Worm (Caenorhabditis elegans): ENCODE results near the gene D1014.2.

Gene D1014.2

ce11 chrV:8178279-8178678, 34.6 kb downstream of the D1014.2 start:
- no peak for TF ChIP-seq W03F9.2 (tag; optimal IDR thresholded peaks at IDR 0.05)
- TF ChIP-seq dao-5 (tag; optimal IDR thresholded peaks at IDR 0.05): no peak
- TF ChIP-seq him-1 (tag; optimal IDR thresholded peaks at IDR 0.05): no peak

ce11 chrV:8178914-8179542, 35.3 kb downstream of the D1014.2 start, which contains the start of gene srp-7:
TSS of gene srp-7 (plus strand) at chrV:8179126.
- TF ChIP-seq W03F9.2 (tag; optimal IDR thresholded peaks at IDR 0.05) (no peak), dao-5 (tag; optimal IDR thresholded peaks at IDR 0.05) (no peak), him-1 (tag; optimal IDR thresholded peaks at IDR 0.05) (no peak)

- no peak for TF ChIP-seq dao-5 (tag; optimal IDR thresholded peaks at IDR 0.05)
- no peak for TF ChIP-seq him-1 (tag; optimal IDR thresholded peaks at IDR 0.05)
- TF ChIP-seq W03F9.2 (tag; optimal IDR thresholded peaks at IDR 0.05): no peak
Measured at ce11 chrV:8183384-8183783, 39.7 kb downstream of the D1014.2 start, which contains the start of gene srp-8. TSS of gene srp-8 (plus strand) at chrV:8183684.

ce11 chrV:8185737-8186136, 42.0 kb downstream of the D1014.2 start, which contains the start of gene F20D6.2:
TSS of gene F20D6.2 (plus strand) at chrV:8186037.
- TF ChIP-seq dao-5 (tag; optimal IDR thresholded peaks at IDR 0.05) (no peak), W03F9.2 (tag; optimal IDR thresholded peaks at IDR 0.05) (no peak), him-1 (tag; optimal IDR thresholded peaks at IDR 0.05) (no peak)

ce11 chrV:8188421-8188820, 44.7 kb downstream of the D1014.2 start, which contains the start of gene F20D6.15:
TSS of gene F20D6.15 (minus strand) at chrV:8188467.
- TF ChIP-seq dao-5 (tag; optimal IDR thresholded peaks at IDR 0.05): no peak
- TF ChIP-seq W03F9.2 (tag; optimal IDR thresholded peaks at IDR 0.05): no peak
- no peak for TF ChIP-seq him-1 (tag; optimal IDR thresholded peaks at IDR 0.05)

ce11 chrV:8190016-8190415, 46.3 kb downstream of the D1014.2 start, which contains the start of gene F20D6.12:
TSS of gene F20D6.12 (minus strand) at chrV:8190116.
- TF ChIP-seq W03F9.2 (tag; optimal IDR thresholded peaks at IDR 0.05) (no peak), dao-5 (tag; optimal IDR thresholded peaks at IDR 0.05) (no peak)

ce11 chrV:8190430-8190829, 46.7 kb downstream of the D1014.2 start, which contains the start of gene F20D6.1:
TSS of gene F20D6.1 (plus strand) at chrV:8190730.
- no peak for TF ChIP-seq dao-5 (tag; optimal IDR thresholded peaks at IDR 0.05)
- TF ChIP-seq W03F9.2 (tag; optimal IDR thresholded peaks at IDR 0.05): no peak
- TF ChIP-seq him-1 (tag; optimal IDR thresholded peaks at IDR 0.05): no peak

Data from whole organism, L4/young adult.